Fruit fly (Drosophila melanogaster): Measurements from ENCODE around the gene Gr22e.

Gene Gr22e

dm6 chr2L:1751953-1752352 is 31.9 kb upstream of the Gr22e start, which contains the start of the genes CG17712 and CG17648 (continued):
- TF ChIP-seq trem (tag; optimal IDR thresholded peaks at IDR 0.05) (peak; percentile 63), Dll (GFP tag; IDR thresholded peaks at IDR 0.05; ENCODE audit: partially characterized antibody) (peak; percentile 90), inv (GFP tag; IDR thresholded peaks at IDR 0.05; ENCODE audit: partially characterized antibody) (peak; percentile 65), phol (tag; optimal IDR thresholded peaks at IDR 0.05) (no peak), lilli (GFP tag; optimal IDR thresholded peaks at IDR 0.05) (no peak), YL-1 (GFP tag; optimal IDR thresholded peaks at IDR 0.05) (peak; percentile 30), CG13775 (GFP tag; optimal IDR thresholded peaks at IDR 0.05) (no peak), Ets97D (GFP tag; optimal IDR thresholded peaks at IDR 0.05) (peak; percentile 27), CG18476 (GFP tag; optimal IDR thresholded peaks at IDR 0.05) (no peak), Nf-YB (GFP tag; optimal IDR thresholded peaks at IDR 0.05) (no peak), CG31441 (GFP tag; IDR thresholded peaks at IDR 0.05) (0 out of 2 replicates have a peak, but pooled peaks have one; percentile 19), Sin3A (optimal IDR thresholded peaks at IDR 0.05) (peak; percentile 17), kni (GFP tag; optimal IDR thresholded peaks at IDR 0.05) (no peak), E2f1 (GFP tag; IDR thresholded peaks at IDR 0.05) (no peak), peb (GFP tag; IDR thresholded peaks at IDR 0.05) (no peak), bbx (GFP tag; IDR thresholded peaks at IDR 0.05; ENCODE audit: partially characterized antibody) (peak; percentile 87), CG2116 (GFP tag; optimal IDR thresholded peaks at IDR 0.05) (peak; percentile 21), nau (GFP tag; optimal IDR thresholded peaks at IDR 0.05) (no peak), Rfx (GFP tag; IDR thresholded peaks at IDR 0.05) (peak; percentile 45), CG16815 (GFP tag; optimal IDR thresholded peaks at IDR 0.05) (no peak), tup (GFP tag; optimal IDR thresholded peaks at IDR 0.05) (no peak), CG3407 (GFP tag; optimal IDR thresholded peaks at IDR 0.05) (no peak), p53 (GFP tag; optimal IDR thresholded peaks at IDR 0.05) (no peak), Lim3 (GFP tag; IDR thresholded peaks at IDR 0.05) (no peak), CG3163 (GFP tag; optimal IDR thresholded peaks at IDR 0.05) (no peak), HLHmδ (GFP tag; optimal IDR thresholded peaks at IDR 0.05) (no peak)

- no peak for TF ChIP-seq peb (GFP tag; IDR thresholded peaks at IDR 0.05)
- no peak for TF ChIP-seq CG31365 (tag; optimal IDR thresholded peaks at IDR 0.05)
- no peak for TF ChIP-seq odd (GFP tag; optimal IDR thresholded peaks at IDR 0.05)
- TF ChIP-seq Gsc (GFP tag; IDR thresholded peaks at IDR 0.05), result no peak
- no peak for TF ChIP-seq Bdp1 (GFP tag; optimal IDR thresholded peaks at IDR 0.05)
- no peak for TF ChIP-seq CG4730 (GFP tag; IDR thresholded peaks at IDR 0.05)
- no peak for TF ChIP-seq CG4404 (GFP tag; IDR thresholded peaks at IDR 0.05)
- TF ChIP-seq CG8290 (GFP tag; optimal IDR thresholded peaks at IDR 0.05), result no peak
- no peak for TF ChIP-seq CG8290 (tag; optimal IDR thresholded peaks at IDR 0.05)
- TF ChIP-seq CG7963 (GFP tag; IDR thresholded peaks at IDR 0.05; ENCODE audit: partially characterized antibody), result no peak
- TF ChIP-seq trem (tag; optimal IDR thresholded peaks at IDR 0.05), result no peak
- TF ChIP-seq CG7786 (GFP tag; optimal IDR thresholded peaks at IDR 0.05), result no peak
- TF ChIP-seq kay (GFP tag; optimal IDR thresholded peaks at IDR 0.05), result no peak
- no peak for TF ChIP-seq Kr (GFP tag; optimal IDR thresholded peaks at IDR 0.05)
- no peak for TF ChIP-seq Asciz (GFP tag; optimal IDR thresholded peaks at IDR 0.05)
- TF ChIP-seq Pdp1 (GFP tag; optimal IDR thresholded peaks at IDR 0.05), result no peak
- TF ChIP-seq dimm (GFP tag; IDR thresholded peaks at IDR 0.05), result no peak
- TF ChIP-seq CG17612 (GFP tag; IDR thresholded peaks at IDR 0.05), result no peak
- TF ChIP-seq bcd (GFP tag; optimal IDR thresholded peaks at IDR 0.05), result no peak
Observed at dm6 chr2L:1756351-1756750, 27.5 kb upstream of the Gr22e start, which contains the start of gene Gr22f. Gene Gr22f, minus strand, starts transcription at chr2L:1756451.

All from whole organism, embryonic.